Worm (Caenorhabditis elegans): ENCODE data around the gene H20J04.1.

The H20J04.1 gene

DNA sequence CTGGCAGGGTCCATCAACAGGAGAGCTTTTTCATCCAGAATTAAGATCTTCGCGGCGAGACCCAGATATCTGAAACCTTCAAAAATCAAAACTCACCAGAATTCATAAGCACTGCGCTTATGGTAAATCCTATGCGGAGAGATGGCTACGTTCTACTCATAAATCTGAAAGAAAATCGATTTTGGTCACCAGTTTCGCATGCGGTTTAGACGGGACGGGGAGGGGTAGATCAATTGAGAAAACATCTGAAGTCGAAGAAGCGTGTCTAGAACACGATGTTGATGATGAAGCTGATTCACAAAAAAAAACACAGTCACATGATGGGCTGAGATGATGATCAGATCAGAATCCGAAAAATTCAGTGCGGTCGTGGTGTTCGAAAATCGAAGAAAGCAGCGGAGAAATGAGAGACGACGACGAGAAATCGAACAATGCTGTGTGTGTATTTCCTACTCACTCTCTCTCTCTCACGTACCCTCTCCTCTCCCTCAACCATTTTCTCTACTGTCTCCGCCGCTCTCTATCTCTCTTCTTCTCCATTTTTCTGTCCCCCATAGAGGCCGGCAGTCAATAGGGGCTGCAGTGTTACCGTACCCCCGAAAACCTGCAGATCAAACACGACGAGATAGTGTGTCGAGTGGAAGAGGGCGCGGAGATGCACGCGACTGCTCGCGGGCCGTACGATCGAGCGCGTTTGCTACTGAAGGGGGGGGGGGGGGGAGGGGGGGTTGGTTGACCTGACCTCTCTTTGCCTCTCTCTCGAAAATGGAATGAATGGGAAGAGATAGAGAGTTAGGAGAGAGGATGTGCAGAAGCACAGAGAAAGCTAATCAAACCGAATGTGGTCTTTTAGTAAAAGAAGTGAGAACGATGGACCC, 21.1 kb downstream of the H20J04.1 start, which contains the start of gene ntl-2 (continued):
- no peak for TF ChIP-seq ceh-82 (tag; optimal IDR thresholded peaks at IDR 0.05)
- TF ChIP-seq jun-1 (tag; optimal IDR thresholded peaks at IDR 0.05) = peak; percentile 89
- peak; percentile 71 for TF ChIP-seq ceh-28 (tag; optimal IDR thresholded peaks at IDR 0.05)
- no peak for TF ChIP-seq ceh-62 (tag; optimal IDR thresholded peaks at IDR 0.05)
- no peak for TF ChIP-seq zip-2 (tag; optimal IDR thresholded peaks at IDR 0.05)
- no peak for TF ChIP-seq nhr-111 (GFP tag; optimal IDR thresholded peaks at IDR 0.05)
- TF ChIP-seq skn-1 (tag; optimal IDR thresholded peaks at IDR 0.05) = no peak
- TF ChIP-seq ztf-11 (tag; optimal IDR thresholded peaks at IDR 0.05) = no peak
- TF ChIP-seq nhr-48 (tag; optimal IDR thresholded peaks at IDR 0.05) = peak; percentile 77
- TF ChIP-seq pha-4 (GFP tag; IDR thresholded peaks at IDR 0.05) = peak; percentile 97
- peak; percentile 76 for TF ChIP-seq pha-4 (tag; optimal IDR thresholded peaks at IDR 0.05)
- TF ChIP-seq T20F7.1 (GFP tag; optimal IDR thresholded peaks at IDR 0.05) = peak; percentile 73
- TF ChIP-seq saeg-2 (GFP tag; IDR thresholded peaks at IDR 0.05) = peak; percentile 86
- TF ChIP-seq Y5F2A.4 (GFP tag; optimal IDR thresholded peaks at IDR 0.05) = peak; percentile 79
- TF ChIP-seq ctbp-1 (GFP tag; IDR thresholded peaks at IDR 0.05) = peak; percentile 93
- no peak for TF ChIP-seq ceh-32 (tag; optimal IDR thresholded peaks at IDR 0.05; ENCODE audit: poor library complexity)
- peak; percentile 10 for TF ChIP-seq ama-1 (optimal IDR thresholded peaks at IDR 0.05)
- TF ChIP-seq lin-15B (tag; optimal IDR thresholded peaks at IDR 0.05) = peak; percentile 75
- TF ChIP-seq attf-4 (tag; optimal IDR thresholded peaks at IDR 0.05) = no peak
- peak; percentile 98 for TF ChIP-seq aha-1 (tag)
- TF ChIP-seq daf-12 (tag; optimal IDR thresholded peaks at IDR 0.05) = no peak
- TF ChIP-seq mdl-1 (tag; optimal IDR thresholded peaks at IDR 0.05) = peak; percentile 69 to 97
- TF ChIP-seq mes-2 (tag; optimal IDR thresholded peaks at IDR 0.05; ENCODE audit: poor library complexity, severe bottlenecking) = peak; percentile 91
- TF ChIP-seq aly-2 (tag; optimal IDR thresholded peaks at IDR 0.05) = no peak
- TF ChIP-seq nhr-42 (GFP tag; IDR thresholded peaks at IDR 0.05) = peak; percentile 90
- TF ChIP-seq nhr-76 (tag; optimal IDR thresholded peaks at IDR 0.05) = no peak
- TF ChIP-seq hmg-1.1 (GFP tag; IDR thresholded peaks at IDR 0.05) = peak; percentile 93
- TF ChIP-seq nhr-237 (tag; optimal IDR thresholded peaks at IDR 0.05) = peak; percentile 28
- TF ChIP-seq tag-97 (GFP tag; IDR thresholded peaks at IDR 0.05) = no peak
- no peak for TF ChIP-seq unc-39 (tag; optimal IDR thresholded peaks at IDR 0.05)
- TF ChIP-seq php-3 (GFP tag; IDR thresholded peaks at IDR 0.05) = peak; percentile 57; the same call in 1 of the 2 replicates
- no peak for TF ChIP-seq R02D3.7 (tag; optimal IDR thresholded peaks at IDR 0.05)
- TF ChIP-seq fkh-10 (GFP tag; optimal IDR thresholded peaks at IDR 0.05) = peak; percentile 59
- TF ChIP-seq tra-1 (GFP tag; IDR thresholded peaks at IDR 0.05) = peak; percentile 84
- peak; percentile 91 for TF ChIP-seq lin-13 (GFP tag; optimal IDR thresholded peaks at IDR 0.05)
- no peak for TF ChIP-seq lir-3 (tag; optimal IDR thresholded peaks at IDR 0.05)
- 0 out of 2 replicates have a peak, but pooled peaks have one; percentile 44 for TF ChIP-seq daf-8 (GFP tag; IDR thresholded peaks at IDR 0.05)
- TF ChIP-seq spr-3 (GFP tag; optimal IDR thresholded peaks at IDR 0.05) = peak; percentile 90
- no peak for TF ChIP-seq Y105C5A.15 (GFP tag; IDR thresholded peaks at IDR 0.05)
- peak; percentile 1 for TF ChIP-seq F10B5.3 (tag; optimal IDR thresholded peaks at IDR 0.05)
- peak; percentile 10 for TF ChIP-seq zag-1 (tag; optimal IDR thresholded peaks at IDR 0.05)
- TF ChIP-seq lin-1 (GFP tag; IDR thresholded peaks at IDR 0.05) = peak; percentile 76
- TF ChIP-seq D1046.2 (GFP tag; IDR thresholded peaks at IDR 0.05) = peak; percentile 80; the same call in 1 of the 2 replicates
- TF ChIP-seq ZK546.5 (tag; optimal IDR thresholded peaks at IDR 0.05) = peak; percentile 32 to 96
- peak; percentile 55; the same call in 1 of the 2 replicates for TF ChIP-seq snpc-1.2 (GFP tag; IDR thresholded peaks at IDR 0.05)
- peak; percentile 61 for TF ChIP-seq sdz-12 (GFP tag; optimal IDR thresholded peaks at IDR 0.05)
- TF ChIP-seq hlh-11 (tag; optimal IDR thresholded peaks at IDR 0.05) = peak; percentile 99
- TF ChIP-seq pqm-1 (tag; optimal IDR thresholded peaks at IDR 0.05) = peak; percentile 11
- peak; percentile 20 to 95 for TF ChIP-seq hif-1 (tag; optimal IDR thresholded peaks at IDR 0.05)
- peak; percentile 84 for TF ChIP-seq madf-9 (GFP tag; conservative IDR thresholded peaks at IDR 0.05)
